Worm (Caenorhabditis elegans) whole organism, mixed stage, embryonic: ENCODE results near the gene F11G11.14.
"Not testable (repeated sequence)": the region's sequence is repeated elsewhere in the genome, so short reads cannot be mapped to it uniquely, and the experiment has no call there.

Source experiments
- M03D4.4 ChIP-seq: sonication (generic microtip); optimal IDR thresholded peaks from 2 replicates; lab custom pipeline; 2017; ENCODE audit warnings: mild to moderate bottlenecking, missing genetic modification characterization, missing compliant biosample characterization
- bed-3 ChIP-seq: fragments of 200-800 bp; sonication (Bioruptor generic); optimal IDR thresholded peaks from 3 replicates; lab custom pipeline; 2018; ENCODE audit warnings: mild to moderate bottlenecking, missing genetic modification characterization, moderate library complexity, missing compliant biosample characterization
- blmp-1 ChIP-seq: fragments of 150-350 bp; optimal IDR thresholded peaks from 2 replicates; lab custom pipeline; 2014; ENCODE audit warnings: missing biosample characterization, missing genetic modification characterization
- ceh-39 ChIP-seq: fragments of 150-350 bp; optimal IDR thresholded peaks from 2 replicates; lab custom pipeline; 2014; ENCODE audit warnings: missing biosample characterization, missing genetic modification characterization
- ceh-43 ChIP-seq: fragments of 200-800 bp; sonication (Bioruptor generic); optimal IDR thresholded peaks from 2 replicates; lab custom pipeline; 2018; ENCODE audit warnings: mild to moderate bottlenecking, missing genetic modification characterization, moderate library complexity, missing compliant biosample characterization
- ceh-83 ChIP-seq: fragments of 200-800 bp; sonication (Bioruptor generic); optimal IDR thresholded peaks from 2 replicates; lab custom pipeline; 2018; ENCODE audit warnings: mild to moderate bottlenecking, missing genetic modification characterization, missing compliant biosample characterization
- ces-1 ChIP-seq: fragments of 150-350 bp; optimal IDR thresholded peaks from 2 replicates; lab custom pipeline; 2014; ENCODE audit warnings: missing biosample characterization, missing genetic modification reagents, missing genetic modification characterization
- cnd-1 ChIP-seq: fragments of 200-800 bp; sonication (Bioruptor generic); optimal IDR thresholded peaks from 2 replicates; lab custom pipeline; 2018; ENCODE audit warnings: mild to moderate bottlenecking, missing genetic modification characterization, missing compliant biosample characterization
- drap-1 ChIP-seq: fragments of 200-800 bp; sonication (Bioruptor generic); optimal IDR thresholded peaks from 3 replicates; lab custom pipeline; 2018; ENCODE audit warnings: mild to moderate bottlenecking, missing genetic modification characterization, missing compliant biosample characterization
- elt-1 ChIP-seq: sonication (generic microtip); optimal IDR thresholded peaks from 2 replicates; lab custom pipeline; 2017; ENCODE audit warnings: missing genetic modification characterization, mild to moderate bottlenecking, missing compliant biosample characterization, antibody characterized with exemption, moderate library complexity, borderline replicate concordance; ENCODE audit not compliant: insufficient read depth
- elt-3 ChIP-seq: fragments of 150-350 bp; optimal IDR thresholded peaks from 2 replicates; lab custom pipeline; 2014; ENCODE audit warnings: missing biosample characterization, missing genetic modification characterization
- flh-1 ChIP-seq: fragments of 200-800 bp; sonication (Bioruptor generic); optimal IDR thresholded peaks from 2 replicates; lab custom pipeline; 2018; ENCODE audit warnings: mild to moderate bottlenecking, missing genetic modification characterization, moderate library complexity, missing compliant biosample characterization
- hlh-1 ChIP-seq: fragments of 150-350 bp; optimal IDR thresholded peaks from 2 replicates; lab custom pipeline; 2014; ENCODE audit warnings: missing biosample characterization, missing genetic modification reagents, missing genetic modification characterization
- lin-32 ChIP-seq: fragments of 200-800 bp; sonication (Bioruptor generic); optimal IDR thresholded peaks from 2 replicates; lab custom pipeline; 2018; ENCODE audit warnings: mild to moderate bottlenecking, missing genetic modification characterization, missing compliant biosample characterization
- lsy-2 ChIP-seq: fragments of 150-350 bp; optimal IDR thresholded peaks from 2 replicates; lab custom pipeline; 2014; ENCODE audit warnings: missing biosample characterization, missing genetic modification characterization
- mab-5 ChIP-seq: fragments of 150-350 bp; optimal IDR thresholded peaks from 2 replicates; lab custom pipeline; 2014; ENCODE audit warnings: missing biosample characterization, missing genetic modification characterization
- mep-1 ChIP-seq: fragments of 150-350 bp; optimal IDR thresholded peaks from 2 replicates; lab custom pipeline; 2017; ENCODE audit warnings: missing biosample characterization, missing genetic modification reagents, missing genetic modification characterization, inconsistent platforms
- mls-2 ChIP-seq: sonication (generic microtip); optimal IDR thresholded peaks from 2 replicates; lab custom pipeline; 2016; ENCODE audit warnings: mild to moderate bottlenecking, missing genetic modification characterization, moderate library complexity, missing compliant biosample characterization
- nhr-12 ChIP-seq: fragments of 150-350 bp; optimal IDR thresholded peaks from 2 replicates; lab custom pipeline; 2014; ENCODE audit warnings: missing biosample characterization, missing genetic modification characterization
- nhr-2 ChIP-seq: fragments of 150-350 bp; optimal IDR thresholded peaks from 2 replicates; lab custom pipeline; 2014; ENCODE audit warnings: missing biosample characterization, missing genetic modification characterization
- nhr-237 ChIP-seq: fragments of 150-350 bp; optimal IDR thresholded peaks from 2 replicates; lab custom pipeline; 2014; ENCODE audit warnings: missing biosample characterization, missing genetic modification characterization
- nhr-76 ChIP-seq: sonication (generic microtip); optimal IDR thresholded peaks from 2 replicates; lab custom pipeline; 2017; ENCODE audit warnings: missing biosample characterization, missing genetic modification characterization
- pha-4 ChIP-seq: fragments of 150-350 bp; optimal IDR thresholded peaks from 2 replicates; lab custom pipeline; 2018; ENCODE audit warnings: missing biosample characterization, missing genetic modification reagents, missing genetic modification characterization
- snpc-4 ChIP-seq: fragments of 150-350 bp; optimal IDR thresholded peaks from 2 replicates; lab custom pipeline; 2014; ENCODE audit warnings: missing biosample characterization, missing genetic modification characterization
- sptf-1 ChIP-seq: sonication (generic microtip); optimal IDR thresholded peaks from 2 replicates; lab custom pipeline; 2017; ENCODE audit warnings: mild to moderate bottlenecking, missing genetic modification characterization, moderate library complexity, missing compliant biosample characterization
- tbx-8 ChIP-seq: fragments of 200-800 bp; sonication (Bioruptor generic); optimal IDR thresholded peaks from 2 replicates; lab custom pipeline; 2018; ENCODE audit warnings: mild to moderate bottlenecking, missing genetic modification characterization, moderate library complexity, missing compliant biosample characterization
- unc-120 ChIP-seq: sonication (generic microtip); optimal IDR thresholded peaks from 2 replicates; lab custom pipeline; 2017; ENCODE audit warnings: missing genetic modification characterization, missing compliant biosample characterization; ENCODE audit not compliant: poor library complexity, severe bottlenecking
- unc-39 ChIP-seq: fragments of 150-350 bp; optimal IDR thresholded peaks from 2 replicates; lab custom pipeline; 2014; ENCODE audit warnings: missing biosample characterization, missing genetic modification characterization
- zip-8 ChIP-seq: fragments of 150-350 bp; optimal IDR thresholded peaks from 2 replicates; lab custom pipeline; 2014; ENCODE audit warnings: missing biosample characterization, missing genetic modification characterization
- ztf-11 ChIP-seq: fragments of 150-350 bp; optimal IDR thresholded peaks from 2 replicates; lab custom pipeline; 2014; ENCODE audit warnings: missing biosample characterization, missing genetic modification characterization

F11G11.14 gene

DNA sequence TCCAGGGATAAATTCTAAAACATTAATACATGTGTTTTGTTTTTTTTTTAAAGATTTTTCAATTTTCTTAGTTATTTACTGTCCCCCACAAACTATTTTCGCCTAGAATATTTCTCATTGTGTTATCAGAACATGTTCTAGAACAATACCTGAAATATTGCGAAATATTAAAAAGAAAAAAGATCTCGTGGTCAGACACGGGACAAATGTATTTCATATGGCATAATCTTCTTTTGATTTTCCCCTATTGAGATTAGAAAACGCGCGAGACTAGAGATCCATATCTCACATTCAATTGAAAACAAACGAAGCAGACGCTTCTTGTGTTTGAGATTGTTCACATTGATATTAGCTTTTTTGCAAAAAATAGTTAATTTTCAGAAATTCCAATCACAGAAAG is 7.4 kb upstream of the F11G11.14 start:
- no peak for TF ChIP-seq zip-8
- TF ChIP-seq mab-5, result no peak
- no peak for TF ChIP-seq elt-3 (tag; lab: Kevin White, UChicago)
- no peak for TF ChIP-seq nhr-76 (tag; lab: Kevin White, UChicago)
- TF ChIP-seq nhr-237, result no peak
- peak; percentile 65 for TF ChIP-seq elt-1 (tag; lab: Kevin White, UChicago)
- TF ChIP-seq M03D4.4 (tag; lab: Kevin White, UChicago), result no peak
- no peak for TF ChIP-seq drap-1 (GFP tag; lab: Kevin White, UChicago)
- no peak for TF ChIP-seq unc-39

DNA sequence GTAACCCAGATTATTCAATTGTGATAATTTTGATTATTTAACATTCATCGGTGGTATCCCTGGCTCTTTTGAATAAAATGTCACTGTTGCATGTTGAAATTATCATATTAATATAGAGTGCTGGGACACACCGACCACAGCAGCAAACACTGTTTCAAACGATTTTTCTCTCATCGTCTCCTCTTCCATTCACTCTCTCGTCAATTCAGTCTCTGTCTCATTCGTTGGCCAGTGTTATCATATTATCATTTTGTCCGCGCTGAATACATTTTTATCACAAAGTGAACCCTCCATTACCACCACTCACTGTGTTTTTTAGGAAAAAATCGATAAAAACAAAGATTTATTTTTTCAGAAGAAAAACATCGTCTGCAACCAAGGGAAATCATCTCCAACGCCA is 6.4 kb upstream of the F11G11.14 start:
- TF ChIP-seq ceh-43 (no peak), ceh-39 (tag; lab: Kevin White, UChicago) (no peak), flh-1 (GFP tag; lab: Kevin White, UChicago) (no peak), sptf-1 (tag; lab: Kevin White, UChicago) (no peak), mep-1 (tag; lab: Kevin White, UChicago) (no peak), nhr-237 (no peak), cnd-1 (tag; lab: Kevin White, UChicago) (no peak)

ce11 chrII:4857873-4858364 is 5.6 kb upstream of the F11G11.14 start, which contains the start of gene F11G11.5:
TSS of gene F11G11.5 (plus strand) at chrII:4857923.
- TF ChIP-seq nhr-76 (tag; lab: Kevin White, UChicago), result no peak
- TF ChIP-seq elt-1 (tag; lab: Kevin White, UChicago), result no peak
- TF ChIP-seq drap-1 (GFP tag; lab: Kevin White, UChicago), result no peak
- TF ChIP-seq mls-2, result no peak
- TF ChIP-seq lin-32 (GFP tag; lab: Kevin White, UChicago), result no peak
- no peak for TF ChIP-seq nhr-12 (tag; lab: Kevin White, UChicago)
- TF ChIP-seq, all 35 proteins: peak for 0

DNA sequence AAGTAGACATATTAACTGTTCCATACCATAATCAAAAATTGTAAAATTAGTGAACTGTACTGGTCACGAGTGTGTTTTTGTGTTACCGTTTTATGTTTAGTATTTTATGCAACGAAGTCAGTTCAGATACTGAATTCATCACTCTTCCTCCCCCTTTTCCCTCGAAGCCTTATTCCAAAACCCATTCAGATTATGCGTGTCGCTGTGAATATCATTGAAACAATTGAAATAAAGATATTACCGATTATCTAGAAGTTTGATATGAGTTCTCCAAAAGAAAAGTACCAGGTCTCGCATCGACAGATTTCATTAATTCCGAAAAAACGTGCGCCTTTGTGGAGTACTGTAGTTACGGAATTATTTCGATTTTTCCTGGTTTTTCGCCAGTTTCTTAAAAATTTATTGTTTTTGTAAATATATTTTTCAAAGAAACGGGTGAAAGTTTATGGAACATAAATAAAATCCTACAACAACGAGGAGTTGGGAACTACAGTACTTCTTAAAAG is 4.5 kb upstream of the F11G11.14 start:
- no peak for TF ChIP-seq blmp-1 (tag; lab: Kevin White, UChicago)
- no peak for TF ChIP-seq mab-5
- no peak for TF ChIP-seq cnd-1 (tag; lab: Kevin White, UChicago)
- TF ChIP-seq sptf-1 (tag; lab: Kevin White, UChicago), result no peak
- no peak for TF ChIP-seq mep-1 (tag; lab: Kevin White, UChicago)
- no peak for TF ChIP-seq hlh-1
- TF ChIP-seq lsy-2 (tag; lab: Kevin White, UChicago), result no peak

ce11 chrII:4860260-4860659 is 3.2 kb upstream of the F11G11.14 start, which contains the start of the genes nspd-5 and F11G11.4:
TSS of gene nspd-5 (minus strand) at chrII:4860360.
TSS of gene F11G11.4 (plus strand) at chrII:4860594.
- not testable (repeated sequence) for TF ChIP-seq M03D4.4 (tag; lab: Kevin White, UChicago); nhr-12 (tag; lab: Kevin White, UChicago); hlh-1

DNA sequence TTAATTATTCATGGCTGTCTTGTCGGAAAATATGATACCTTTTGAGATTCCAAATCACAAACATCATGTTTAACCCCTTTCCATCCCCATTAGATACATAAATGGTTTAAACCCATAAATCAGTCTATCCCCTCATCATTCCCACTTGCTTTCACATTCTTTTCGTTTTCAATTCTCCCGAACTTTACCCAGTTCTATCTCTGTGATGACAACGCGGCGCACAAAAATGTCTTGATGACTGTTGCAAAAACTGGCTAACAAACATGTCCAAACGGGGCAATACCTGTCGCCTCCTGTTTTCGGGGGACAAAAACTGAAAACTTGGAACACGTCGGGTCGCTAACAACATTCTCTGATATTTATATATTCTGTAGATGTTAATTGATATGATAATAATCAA is 2.6 kb downstream of the F11G11.14 start:
- TF ChIP-seq snpc-4 (tag; lab: Kevin White, UChicago) (no peak), sptf-1 (tag; lab: Kevin White, UChicago) (no peak), ces-1 (GFP tag; lab: Kevin White, UChicago) (no peak), ceh-83 (no peak), hlh-1 (no peak), nhr-76 (tag; lab: Kevin White, UChicago) (no peak), zip-8 (no peak), lsy-2 (tag; lab: Kevin White, UChicago) (no peak), tbx-8 (GFP tag; lab: Kevin White, UChicago) (no peak), nhr-2 (no peak), elt-3 (tag; lab: Kevin White, UChicago) (no peak), unc-120 (tag; lab: Kevin White, UChicago) (no peak), blmp-1 (tag; lab: Kevin White, UChicago) (no peak), elt-1 (tag; lab: Kevin White, UChicago) (no peak), pha-4 (no peak), ztf-11 (tag; lab: Kevin White, UChicago) (no peak), bed-3 (no peak), M03D4.4 (tag; lab: Kevin White, UChicago) (no peak), cnd-1 (tag; lab: Kevin White, UChicago) (no peak), nhr-12 (tag; lab: Kevin White, UChicago) (no peak)
- TF ChIP-seq, all 35 proteins: peak for 0
